Fruit fly (Drosophila melanogaster) whole organism, embryonic: ENCODE measurements around the gene CG6659.

Source experiments
- Atf6 ChIP-seq: fragments of 200-800 bp; sonication (Bioruptor generic); IDR thresholded peaks from 2 replicates; pipeline ENCODE4 v1.3.6; 2022; ENCODE audit warnings: missing biosample characterization, missing genetic modification characterization
- BEAF-32 ChIP-seq: fragments of 200-800 bp; sonication (Bioruptor generic); optimal IDR thresholded peaks from 3 replicates; lab custom pipeline; 2017; ENCODE audit warnings: missing biosample characterization, missing genetic modification characterization, mild to moderate bottlenecking, moderate library complexity, missing genetic modification reagents
- CG10274 ChIP-seq: fragments of 200-800 bp; sonication (Bioruptor generic); optimal IDR thresholded peaks from 3 replicates; lab custom pipeline; 2017; ENCODE audit warnings: missing biosample characterization, mild to moderate bottlenecking, missing genetic modification characterization
- CG10654 ChIP-seq: fragments of 200-800 bp; sonication (Bioruptor generic); optimal IDR thresholded peaks from 2 replicates; lab custom pipeline; 2016; ENCODE audit warnings: missing biosample characterization, missing genetic modification characterization
- CG11398 ChIP-seq: fragments of 200-800 bp; sonication (Bioruptor generic); optimal IDR thresholded peaks from 2 replicates; lab custom pipeline; 2016; ENCODE audit warnings: missing biosample characterization, missing genetic modification characterization
- CG12219 ChIP-seq: fragments of 200-800 bp; sonication (Bioruptor generic); optimal IDR thresholded peaks from 3 replicates; lab custom pipeline; 2018; ENCODE audit warnings: missing biosample characterization, mild to moderate bottlenecking, missing genetic modification characterization
- CG12659 ChIP-seq: fragments of 200-800 bp; sonication (Bioruptor generic); optimal IDR thresholded peaks from 3 replicates; lab custom pipeline; 2017; ENCODE audit warnings: mild to moderate bottlenecking, missing biosample characterization, missing genetic modification reagents, missing genetic modification characterization
- CG12942 ChIP-seq: fragments of 200-800 bp; sonication (Bioruptor generic); optimal IDR thresholded peaks from 3 replicates; lab custom pipeline; 2016; ENCODE audit warnings: missing biosample characterization, missing genetic modification characterization
- CG15011 ChIP-seq: fragments of 200-800 bp; sonication (Bioruptor generic); optimal IDR thresholded peaks from 3 replicates; lab custom pipeline; 2018; ENCODE audit warnings: missing biosample characterization, mild to moderate bottlenecking, missing genetic modification characterization
- CG17912 ChIP-seq: fragments of 200-800 bp; sonication (Bioruptor generic); optimal IDR thresholded peaks from 2 replicates; lab custom pipeline; 2018; ENCODE audit warnings: missing biosample characterization, mild to moderate bottlenecking, missing genetic modification characterization
- CG18011 ChIP-seq: fragments of 200-800 bp; sonication (Bioruptor generic); optimal IDR thresholded peaks from 2 replicates; lab custom pipeline; 2017; ENCODE audit warnings: missing biosample characterization, missing genetic modification characterization, mild to moderate bottlenecking, moderate library complexity, missing genotype
- CG18476 ChIP-seq: fragments of 200-800 bp; sonication (Bioruptor generic); optimal IDR thresholded peaks from 2 replicates; lab custom pipeline; 2016; ENCODE audit warnings: missing biosample characterization, mild to moderate bottlenecking, missing genetic modification characterization
- CG34376 ChIP-seq: fragments of 200-800 bp; sonication (Bioruptor generic); optimal IDR thresholded peaks from 2 replicates; lab custom pipeline; 2018; ENCODE audit warnings: missing biosample characterization, mild to moderate bottlenecking, missing genetic modification characterization
- CG6683 ChIP-seq: fragments of 200-800 bp; sonication (Bioruptor generic); optimal IDR thresholded peaks from 2 replicates; lab custom pipeline; 2017; ENCODE audit warnings: missing biosample characterization, mild to moderate bottlenecking, missing genetic modification characterization, missing genetic modification reagents
- CkIIα-i1 ChIP-seq: fragments of 200-800 bp; sonication (Bioruptor generic); IDR thresholded peaks from 2 replicates; pipeline ENCODE4 v1.3.6; 2022; ENCODE audit warnings: missing biosample characterization, missing genetic modification characterization
- CrebB ChIP-seq: fragments of 200-800 bp; sonication (Bioruptor generic); optimal IDR thresholded peaks from 3 replicates; lab custom pipeline; 2018; ENCODE audit warnings: missing biosample characterization, mild to moderate bottlenecking, missing genetic modification characterization
- Dek ChIP-seq: fragments of 200-800 bp; sonication (Bioruptor generic); optimal IDR thresholded peaks from 3 replicates; lab custom pipeline; 2019; ENCODE audit warnings: missing biosample characterization, mild to moderate bottlenecking, missing genetic modification characterization, moderate library complexity
- Dip2 ChIP-seq: fragments of 200-800 bp; sonication (Bioruptor generic); IDR thresholded peaks from 2 replicates; pipeline ENCODE4 v1.3.6; 2022; ENCODE audit warnings: missing biosample characterization, missing genetic modification characterization
- Doc3 ChIP-seq: fragments of 200-800 bp; sonication (Bioruptor generic); IDR thresholded peaks from 3 replicates; pipeline ENCODE4 v1.3.6; 2022; ENCODE audit warnings: missing biosample characterization, missing genetic modification characterization; ENCODE audit not compliant: partially characterized antibody
- E2f1 ChIP-seq: fragments of 200-800 bp; sonication (Bioruptor generic); IDR thresholded peaks from 2 replicates; pipeline ENCODE4 v1.3.6; 2022; ENCODE audit warnings: missing biosample characterization, missing genetic modification characterization
- GATAe ChIP-seq: fragments of 200-800 bp; sonication (Bioruptor generic); conservative IDR thresholded peaks from 2 replicates; pipeline ENCODE4 v1.3.6; 2022; ENCODE audit warnings: missing biosample characterization, missing genetic modification characterization
- Gug ChIP-seq: fragments of 200-800 bp; sonication (Bioruptor generic); IDR thresholded peaks from 4 replicates; pipeline ENCODE4 v1.3.6; 2022; ENCODE audit warnings: missing biosample characterization, missing genetic modification characterization
- Hmx ChIP-seq: fragments of 200-800 bp; sonication (Bioruptor generic); optimal IDR thresholded peaks from 2 replicates; lab custom pipeline; 2016; ENCODE audit warnings: missing biosample characterization, missing genetic modification characterization
- Hr3 ChIP-seq: fragments of 200-800 bp; sonication (Bioruptor generic); optimal IDR thresholded peaks from 3 replicates; lab custom pipeline; 2016; ENCODE audit warnings: missing biosample characterization, missing genetic modification characterization
- Hr78 ChIP-seq, 2 experiments: fragments of 200-800 bp in 1 of 2; fragments of >200 bp in 1 of 2; sonication (Bioruptor generic) in 1 of 2; optimal IDR thresholded peaks; 2 replicates each; lab custom pipeline; 2017 to 2019; ENCODE audit warnings: missing biosample characterization in 2 of 2, missing genetic modification characterization in 2 of 2, mild to moderate bottlenecking in 1 of 2, moderate library complexity in 1 of 2
- MTF-1 ChIP-seq: fragments of 200-800 bp; sonication (Bioruptor generic); optimal IDR thresholded peaks from 2 replicates; lab custom pipeline; 2018; ENCODE audit warnings: missing biosample characterization, mild to moderate bottlenecking, missing genetic modification characterization, borderline replicate concordance
- Max ChIP-seq: fragments of 200-800 bp; sonication (Bioruptor generic); optimal IDR thresholded peaks from 2 replicates; lab custom pipeline; 2016; ENCODE audit warnings: missing biosample characterization, mild to moderate bottlenecking, missing genetic modification characterization
- Mrtf ChIP-seq: fragments of 200-800 bp; sonication (Bioruptor generic); IDR thresholded peaks from 3 replicates; pipeline ENCODE4 v1.3.6; 2022; ENCODE audit warnings: missing biosample characterization, missing genetic modification characterization
- Pdp1 ChIP-seq, 2 experiments: fragments of 200-800 bp; sonication (Bioruptor generic); optimal IDR thresholded peaks; 3 replicates each; lab custom pipeline; 2016; ENCODE audit warnings: missing biosample characterization in 2 of 2, missing genetic modification characterization in 2 of 2, mild to moderate bottlenecking in 1 of 2, moderate library complexity in 1 of 2
- Rfx ChIP-seq: fragments of 200-800 bp; sonication (Bioruptor generic); IDR thresholded peaks from 2 replicates; pipeline ENCODE4 v1.3.6; 2022; ENCODE audit warnings: missing biosample characterization, missing genetic modification characterization
- Tbp ChIP-seq: fragments of >200 bp; optimal IDR thresholded peaks from 2 replicates; lab custom pipeline; 2018; ENCODE audit warnings: missing biosample characterization, missing genetic modification characterization
- bcd ChIP-seq: fragments of 200-800 bp; sonication (Bioruptor generic); optimal IDR thresholded peaks from 2 replicates; lab custom pipeline; 2017; ENCODE audit warnings: missing biosample characterization, mild to moderate bottlenecking, missing genetic modification characterization
- bigmax ChIP-seq: fragments of 200-800 bp; sonication (Bioruptor generic); optimal IDR thresholded peaks from 2 replicates; lab custom pipeline; 2018; ENCODE audit warnings: missing biosample characterization, mild to moderate bottlenecking, missing genetic modification characterization
- crp ChIP-seq, 2 experiments: fragments of 200-800 bp; sonication (Bioruptor generic); optimal IDR thresholded peaks; 2 replicates in 1 of 2; 3 replicates in 1 of 2; lab custom pipeline; 2017; ENCODE audit warnings: missing biosample characterization in 2 of 2, missing genetic modification characterization in 2 of 2, mild to moderate bottlenecking in 1 of 2, moderate library complexity in 1 of 2
- gsb ChIP-seq: fragments of 200-800 bp; sonication (Bioruptor generic); IDR thresholded peaks from 2 replicates; pipeline ENCODE4 v1.3.6; 2022; ENCODE audit warnings: missing biosample characterization, missing genetic modification characterization
- mld ChIP-seq: fragments of 200-800 bp; sonication (Bioruptor generic); IDR thresholded peaks from 3 replicates; pipeline ENCODE4 v1.3.6; 2022; ENCODE audit warnings: missing biosample characterization, missing genetic modification characterization; ENCODE audit not compliant: partially characterized antibody
- pfk ChIP-seq: fragments of 200-800 bp; sonication (Bioruptor generic); optimal IDR thresholded peaks from 2 replicates; lab custom pipeline; 2018; ENCODE audit warnings: missing biosample characterization, mild to moderate bottlenecking, missing genetic modification characterization, moderate library complexity
- pnt ChIP-seq: fragments of 200-800 bp; sonication (Bioruptor generic); optimal IDR thresholded peaks from 3 replicates; lab custom pipeline; 2016; ENCODE audit warnings: missing biosample characterization, missing genetic modification characterization
- schlank ChIP-seq: fragments of 200-800 bp; sonication (Bioruptor generic); optimal IDR thresholded peaks from 2 replicates; lab custom pipeline; 2018; ENCODE audit warnings: missing biosample characterization, mild to moderate bottlenecking, missing genetic modification characterization
- sens ChIP-seq: fragments of 200-800 bp; sonication (Bioruptor generic); peaks from one replicate; lab custom pipeline; 2016; ENCODE audit warnings: missing biosample characterization, missing genetic modification characterization
- sim ChIP-seq: fragments of 200-800 bp; sonication (Bioruptor generic); IDR thresholded peaks from 2 replicates; pipeline ENCODE4 v1.3.6; 2022; ENCODE audit warnings: missing biosample characterization, missing genetic modification characterization
- sna ChIP-seq: fragments of 200-800 bp; sonication (Bioruptor generic); IDR thresholded peaks from 2 replicates; pipeline ENCODE4 v1.3.6; 2022; ENCODE audit warnings: missing biosample characterization, missing genetic modification characterization; ENCODE audit not compliant: partially characterized antibody
- stc ChIP-seq: fragments of 200-800 bp; sonication (Bioruptor generic); IDR thresholded peaks from 2 replicates; pipeline ENCODE4 v1.3.6; 2022; ENCODE audit warnings: missing biosample characterization, missing genetic modification characterization
- stwl ChIP-seq: fragments of 200-800 bp; sonication (Bioruptor generic); optimal IDR thresholded peaks from 3 replicates; lab custom pipeline; 2018; ENCODE audit warnings: missing biosample characterization, mild to moderate bottlenecking, missing genetic modification characterization, moderate library complexity
- tin ChIP-seq: fragments of 200-800 bp; sonication (Bioruptor generic); optimal IDR thresholded peaks from 3 replicates; lab custom pipeline; 2016; ENCODE audit warnings: missing biosample characterization, missing genetic modification characterization
- tna ChIP-seq: fragments of 200-800 bp; sonication (Bioruptor generic); IDR thresholded peaks from 2 replicates; pipeline ENCODE4 v1.3.6; 2022; ENCODE audit warnings: missing biosample characterization, missing genetic modification characterization; ENCODE audit not compliant: partially characterized antibody
- trh ChIP-seq: fragments of 200-800 bp; sonication (Bioruptor generic); optimal IDR thresholded peaks from 2 replicates; lab custom pipeline; 2016; ENCODE audit warnings: missing biosample characterization, missing genetic modification characterization
- yki ChIP-seq: fragments of >200 bp; optimal IDR thresholded peaks from 3 replicates; lab custom pipeline; 2018
- zen2 ChIP-seq: fragments of 200-800 bp; sonication (Bioruptor generic); IDR thresholded peaks from 3 replicates; pipeline ENCODE4 v1.3.6; 2022; ENCODE audit warnings: missing biosample characterization, missing genetic modification characterization; ENCODE audit not compliant: partially characterized antibody
- zf30C ChIP-seq: fragments of 200-800 bp; sonication (Bioruptor generic); optimal IDR thresholded peaks from 3 replicates; lab custom pipeline; 2018; ENCODE audit warnings: missing biosample characterization, mild to moderate bottlenecking, missing genetic modification characterization

The CG6659 gene

DNA sequence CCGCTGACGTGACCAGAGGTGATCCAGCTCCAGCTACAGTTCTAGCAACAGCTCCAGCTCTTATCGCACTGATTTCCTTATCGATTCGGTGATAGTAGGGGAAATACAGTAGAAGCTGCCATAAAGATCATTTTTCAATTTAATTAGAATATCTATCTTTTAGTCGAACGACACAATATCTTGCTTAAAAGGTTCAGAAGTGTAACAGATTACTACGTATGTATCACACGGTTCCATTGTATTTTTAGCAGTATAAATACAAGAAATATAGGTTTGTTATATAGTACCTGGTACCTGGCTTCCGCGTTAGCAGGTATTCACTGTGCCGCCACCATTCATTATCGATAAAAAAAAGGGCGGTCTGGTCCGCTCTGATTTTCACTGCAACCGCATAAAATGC lies 12.2 kb downstream of the CG6659 start:
- TF ChIP-seq Dip2: no peak
- peak; percentile 80 for TF ChIP-seq tin
- peak; percentile 77 for TF ChIP-seq bcd
- no peak for TF ChIP-seq CG11398
- TF ChIP-seq CG10274 (GFP tag; lab: Kevin White, UChicago): peak; percentile 69
- TF ChIP-seq Pdp1 (GFP tag; optimal IDR thresholded peaks at IDR 0.05; lab: Kevin White, UChicago): peak; percentile 14 to 83
- no peak for TF ChIP-seq stwl (tag; lab: Kevin White, UChicago)
- peak; percentile 74 for TF ChIP-seq Gug (GFP tag; lab: Robert Waterston, UW)
- peak; percentile 57 for TF ChIP-seq CG34376
- peak; percentile 62; the same call in 2 of the 3 replicates for TF ChIP-seq Mrtf (GFP tag; lab: Robert Waterston, UW)
- no peak for TF ChIP-seq mld (GFP tag; lab: Robert Waterston, UW)
- TF ChIP-seq tna (GFP tag; lab: Robert Waterston, UW): no peak
- TF ChIP-seq bigmax: no peak
- TF ChIP-seq CG17912 (GFP tag; lab: Kevin White, UChicago): peak; percentile 75
- peak; percentile 84 for TF ChIP-seq CG12659
- no peak for TF ChIP-seq sna (GFP tag; lab: Robert Waterston, UW)
- TF ChIP-seq MTF-1: peak; percentile 76
- TF ChIP-seq GATAe: peak; percentile 91
- peak; percentile 56 for TF ChIP-seq CG10654 (GFP tag; lab: Kevin White, UChicago)
- TF ChIP-seq crp (GFP tag; optimal IDR thresholded peaks at IDR 0.05; lab: Kevin White, UChicago): peak in 1 of 2 experiments; percentile 16
- no peak for TF ChIP-seq yki (lab: Kevin White, UChicago)
- TF ChIP-seq Hmx (GFP tag; lab: Kevin White, UChicago): peak; percentile 52
- peak; percentile 71 for TF ChIP-seq stc (GFP tag; lab: Robert Waterston, UW)
- TF ChIP-seq zen2 (GFP tag; lab: Robert Waterston, UW): no peak
- TF ChIP-seq Atf6 (GFP tag; lab: Robert Waterston, UW): peak; percentile 76
- TF ChIP-seq Hr78 (GFP tag; optimal IDR thresholded peaks at IDR 0.05; lab: Kevin White, UChicago): peak in 1 of 2 experiments; percentile 53
- no peak for TF ChIP-seq Doc3 (GFP tag; lab: Robert Waterston, UW)
- TF ChIP-seq BEAF-32: no peak
- TF ChIP-seq Hr3 (GFP tag; lab: Kevin White, UChicago): peak; percentile 69
- peak; percentile 74 for TF ChIP-seq CG18476 (GFP tag; lab: Kevin White, UChicago)
- TF ChIP-seq CG15011 (GFP tag; lab: Kevin White, UChicago): peak; percentile 71
- peak; percentile 69 for TF ChIP-seq E2f1 (GFP tag; lab: Robert Waterston, UW)
- TF ChIP-seq CG6683 (GFP tag; lab: Kevin White, UChicago): peak; percentile 67
- peak; percentile 84 for TF ChIP-seq Dek (tag; lab: Kevin White, UChicago)
- peak; percentile 87 for TF ChIP-seq CG12219 (GFP tag; lab: Kevin White, UChicago)
- TF ChIP-seq schlank (tag; lab: Kevin White, UChicago): peak; percentile 65
- TF ChIP-seq zf30C (GFP tag; lab: Kevin White, UChicago): no peak
- TF ChIP-seq sim (GFP tag; lab: Robert Waterston, UW): 0 out of 2 replicates have a peak, but pooled peaks have one; percentile 34
- TF ChIP-seq Max (GFP tag; lab: Kevin White, UChicago): peak; percentile 74
- TF ChIP-seq Tbp: no peak
- no peak for TF ChIP-seq trh (GFP tag; lab: Kevin White, UChicago)
- peak; percentile 96 for TF ChIP-seq sens (GFP tag; lab: Kevin White, UChicago)
- no peak for TF ChIP-seq CkIIα-i1 (GFP tag; lab: Robert Waterston, UW)
- peak; percentile 78 for TF ChIP-seq Rfx (GFP tag; lab: Robert Waterston, UW)
- TF ChIP-seq pfk (GFP tag; lab: Kevin White, UChicago): no peak
- TF ChIP-seq CG12942: peak; percentile 62
- peak; percentile 68 for TF ChIP-seq pnt (GFP tag; lab: Kevin White, UChicago)
- TF ChIP-seq CG18011 (GFP tag; lab: Kevin White, UChicago): peak; percentile 49
- TF ChIP-seq gsb (GFP tag; lab: Robert Waterston, UW): peak; percentile 61
- peak; percentile 75 for TF ChIP-seq CrebB (tag; lab: Kevin White, UChicago)
